Fruit fly (Drosophila melanogaster): ENCODE measurements around the gene Fcp3C.

Gene Fcp3C

DNA sequence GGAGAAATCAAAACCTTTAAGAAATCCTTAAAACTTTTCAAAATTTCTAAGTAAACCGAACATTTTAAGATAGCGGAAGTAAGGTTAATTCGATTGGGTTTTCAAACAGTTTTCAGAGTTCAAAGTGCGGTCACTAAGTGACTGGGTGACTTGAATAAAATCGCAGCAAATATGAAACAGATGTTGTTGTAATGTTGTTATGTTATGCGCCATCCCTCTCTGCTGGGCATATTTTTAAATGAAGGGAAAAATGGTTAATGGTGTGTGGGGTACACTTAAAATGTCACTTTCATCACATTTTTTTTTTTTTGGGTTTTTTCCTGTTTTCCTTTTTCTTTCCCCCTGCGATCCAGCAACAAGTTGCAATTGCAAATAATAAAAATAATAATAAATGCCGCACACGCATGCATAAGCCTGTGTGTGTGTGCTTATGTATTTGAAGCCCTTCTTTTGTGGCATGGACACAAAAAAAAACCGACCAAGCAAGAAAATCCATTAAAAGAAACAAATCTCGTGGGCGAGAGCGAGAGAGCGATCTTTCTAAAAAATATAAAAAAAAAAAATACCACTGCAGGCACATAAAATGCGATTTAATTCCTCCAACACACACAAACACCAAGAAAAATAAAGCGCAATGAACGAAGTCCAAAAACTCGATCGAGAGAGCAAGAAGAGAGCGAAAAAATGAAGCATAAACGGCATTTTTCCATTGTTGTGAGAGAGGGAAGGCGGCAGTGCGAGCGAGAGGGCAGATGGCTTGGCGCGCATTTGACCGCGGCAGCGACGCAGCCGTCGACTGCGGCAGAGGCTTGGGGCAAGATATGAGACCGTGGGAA is 12.5 kb downstream of the Fcp3C start:
- TF ChIP-seq dl (GFP tag; optimal IDR thresholded peaks at IDR 0.05; ENCODE audit: insufficient read depth in 1 of 2, partially characterized antibody in 2 of 2) (peak in 1 of 2 experiments; percentile 37), Hr83 (GFP tag; optimal IDR thresholded peaks at IDR 0.05; ENCODE audit: poor library complexity, severe bottlenecking) (peak; percentile 45), N (GFP tag; optimal IDR thresholded peaks at IDR 0.05) (no peak), CrebA (GFP tag; optimal IDR thresholded peaks at IDR 0.05; ENCODE audit: borderline replicate concordance) (peak; percentile 28)

DNA sequence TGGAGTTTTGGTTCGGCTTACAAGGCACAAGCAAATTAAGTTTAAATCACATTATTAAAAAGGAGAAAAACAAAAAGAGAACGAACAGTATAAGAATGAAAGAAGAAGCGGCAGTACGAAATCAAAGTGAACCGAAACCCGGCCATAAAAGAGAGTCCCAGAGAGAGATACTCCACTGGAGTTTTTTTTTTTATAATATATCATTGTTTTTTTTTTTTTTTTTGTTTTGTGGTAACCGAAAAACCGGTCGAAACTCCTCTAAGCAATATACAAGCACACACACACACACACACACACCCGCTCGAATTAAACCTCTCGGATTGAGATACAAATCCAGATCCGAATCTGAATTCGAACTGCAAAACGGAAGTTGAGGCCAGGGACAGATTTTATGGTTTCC is 15.7 kb downstream of the Fcp3C start:
- peak; percentile 53 for TF ChIP-seq psq (GFP tag; optimal IDR thresholded peaks at IDR 0.05)
- TF ChIP-seq OdsH (GFP tag; optimal IDR thresholded peaks at IDR 0.05), result no peak
- TF ChIP-seq tai (GFP tag; optimal IDR thresholded peaks at IDR 0.05), result no peak

DNA sequence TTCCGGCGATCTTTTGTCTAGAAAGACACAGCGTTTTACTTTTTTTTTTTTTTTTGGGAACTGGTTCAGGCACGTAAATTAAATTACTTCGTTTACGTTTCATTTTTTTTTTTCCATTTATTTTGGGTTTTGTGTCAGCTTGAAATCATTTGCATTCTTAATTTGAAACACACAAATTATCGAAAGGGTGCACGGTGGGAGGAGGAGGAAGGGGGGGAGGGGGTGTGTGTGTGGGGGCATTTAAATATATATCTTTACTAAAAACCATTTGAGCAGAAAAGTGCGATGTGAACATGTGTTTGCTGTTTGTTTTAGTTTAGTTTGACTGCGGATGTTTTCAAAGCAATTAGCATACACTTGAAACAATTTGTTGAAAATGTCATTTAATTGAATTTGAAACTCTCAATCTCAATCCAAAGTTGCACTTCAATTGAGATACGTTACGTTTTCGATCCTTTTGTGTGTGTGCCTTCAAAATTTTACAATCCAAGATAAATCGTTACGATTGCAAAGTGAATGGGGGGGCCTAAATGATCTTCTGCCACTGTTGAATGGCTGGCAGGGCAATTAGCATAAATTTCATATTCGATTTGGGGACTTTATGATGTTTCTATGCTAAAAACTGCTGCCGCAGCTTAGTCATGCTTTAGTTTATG is 17.1 kb downstream of the Fcp3C start:
- TF ChIP-seq br (GFP tag; optimal IDR thresholded peaks at IDR 0.05) (no peak), woc (GFP tag; optimal IDR thresholded peaks at IDR 0.05) (no peak)

DNA sequence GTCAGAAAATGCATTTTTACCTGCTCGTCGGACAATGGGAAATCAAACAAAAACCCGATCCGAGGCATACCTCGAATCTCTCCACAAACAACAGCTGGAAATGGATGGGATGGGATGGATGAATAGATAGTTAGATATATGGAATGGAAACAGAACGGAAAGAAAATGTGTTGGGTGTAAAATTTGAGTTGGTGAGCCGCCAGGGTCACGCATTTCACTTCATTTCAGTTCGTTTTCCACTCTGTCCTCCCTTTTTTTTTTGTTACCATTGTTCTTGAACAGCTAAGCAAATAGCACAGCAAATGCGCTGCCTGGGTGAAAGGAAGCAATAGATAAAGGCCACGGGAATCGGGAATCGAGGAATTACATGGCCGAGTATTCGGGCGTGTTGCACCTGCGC is 22.0 kb downstream of the Fcp3C start:
- TF ChIP-seq foxo (GFP tag; optimal IDR thresholded peaks at IDR 0.05) (no peak), Hr78 (GFP tag; optimal IDR thresholded peaks at IDR 0.05) (no peak), Dfd (GFP tag; optimal IDR thresholded peaks at IDR 0.05) (no peak), h (GFP tag; optimal IDR thresholded peaks at IDR 0.05) (no peak), Vsx2 (GFP tag; optimal IDR thresholded peaks at IDR 0.05; ENCODE audit: partially characterized antibody) (no peak), CrebA (GFP tag; optimal IDR thresholded peaks at IDR 0.05; ENCODE audit: borderline replicate concordance) (no peak), dmrt93B (GFP tag; optimal IDR thresholded peaks at IDR 0.05) (no peak), Dif (GFP tag; optimal IDR thresholded peaks at IDR 0.05; ENCODE audit: partially characterized antibody) (no peak), HLH106 (tag; optimal IDR thresholded peaks at IDR 0.05) (no peak), dl (GFP tag; optimal IDR thresholded peaks at IDR 0.05; ENCODE audit: insufficient read depth in 1 of 2, partially characterized antibody in 2 of 2) (no peak), Mio (GFP tag; optimal IDR thresholded peaks at IDR 0.05) (no peak), rgr (GFP tag; optimal IDR thresholded peaks at IDR 0.05) (no peak)

DNA sequence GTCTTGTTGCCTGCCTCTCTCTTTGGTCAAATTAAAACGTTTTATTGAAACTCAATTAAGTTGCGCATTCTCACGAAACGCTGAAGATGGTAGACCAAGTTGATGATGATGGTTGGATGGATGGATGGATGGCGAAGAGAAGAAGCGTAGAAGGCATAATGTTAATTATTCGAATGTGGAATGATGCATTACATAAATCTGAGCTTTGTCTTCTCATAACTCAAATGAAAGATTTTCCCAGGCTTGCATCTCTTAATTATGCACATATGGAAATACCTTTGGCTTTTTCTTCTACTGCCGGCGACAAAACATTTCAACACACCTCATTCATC is 22.8 kb downstream of the Fcp3C start:
- TF ChIP-seq OdsH (GFP tag; optimal IDR thresholded peaks at IDR 0.05) (no peak), HLH106 (tag; optimal IDR thresholded peaks at IDR 0.05) (no peak), sv (GFP tag; optimal IDR thresholded peaks at IDR 0.05) (no peak), fru (GFP tag; optimal IDR thresholded peaks at IDR 0.05) (no peak), Abd-B (GFP tag; optimal IDR thresholded peaks at IDR 0.05) (no peak), Dfd (GFP tag; optimal IDR thresholded peaks at IDR 0.05) (no peak), tai (GFP tag; optimal IDR thresholded peaks at IDR 0.05) (no peak), psq (GFP tag; optimal IDR thresholded peaks at IDR 0.05) (no peak), br (GFP tag; optimal IDR thresholded peaks at IDR 0.05) (no peak), Mio (GFP tag; optimal IDR thresholded peaks at IDR 0.05) (no peak), Dif (GFP tag; optimal IDR thresholded peaks at IDR 0.05; ENCODE audit: partially characterized antibody) (no peak), pan (optimal IDR thresholded peaks at IDR 0.05) (no peak), dl (GFP tag; optimal IDR thresholded peaks at IDR 0.05; ENCODE audit: insufficient read depth in 1 of 2, partially characterized antibody in 2 of 2) (no peak), foxo (GFP tag; optimal IDR thresholded peaks at IDR 0.05) (no peak), woc (GFP tag; optimal IDR thresholded peaks at IDR 0.05) (no peak), usp (GFP tag; optimal IDR thresholded peaks at IDR 0.05) (no peak), CrebA (GFP tag; optimal IDR thresholded peaks at IDR 0.05; ENCODE audit: borderline replicate concordance) (no peak), CG9705 (GFP tag; optimal IDR thresholded peaks at IDR 0.05) (no peak), CG32264 (GFP tag; optimal IDR thresholded peaks at IDR 0.05) (no peak), Sp1 (GFP tag; optimal IDR thresholded peaks at IDR 0.05) (no peak)
